Fruit fly (Drosophila melanogaster): ENCODE results near the gene Remo.
A peak's percentile ranks its signal among the peaks of the same experiment; 100 is the strongest.

DNA sequence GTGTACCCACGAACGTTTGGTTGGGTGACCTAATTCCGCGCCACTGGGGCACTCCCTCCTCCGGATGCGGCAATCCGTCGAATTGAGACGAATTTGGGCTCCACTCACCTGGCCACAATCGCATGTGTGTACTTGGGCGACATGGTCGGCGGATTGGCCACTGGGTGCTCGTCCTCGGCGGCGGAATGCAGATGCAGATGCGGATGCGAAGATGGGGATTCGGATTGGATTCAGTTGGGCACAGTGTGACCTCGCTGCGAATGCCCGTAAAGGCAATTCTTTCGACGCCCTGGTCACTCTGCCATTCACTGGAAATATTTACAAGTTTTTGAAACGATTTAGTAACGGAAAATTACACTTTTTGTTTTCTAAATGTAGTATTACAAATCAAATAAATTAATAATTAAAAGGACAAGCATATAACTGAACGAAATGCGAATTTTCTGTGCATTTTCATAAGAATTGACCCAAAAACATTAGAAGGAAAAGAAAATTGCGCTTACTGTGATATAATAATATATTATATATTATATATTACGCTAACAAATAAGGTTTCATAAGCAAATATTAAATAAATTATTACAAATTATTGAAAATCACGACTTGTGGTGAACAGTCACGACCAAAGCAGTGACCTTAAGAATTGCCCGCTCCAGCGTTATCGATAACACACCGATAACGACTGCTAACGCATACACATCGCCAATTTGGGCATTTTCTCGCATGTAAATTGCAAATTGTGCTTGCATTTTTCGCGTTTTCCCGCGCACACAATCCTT lies 8.7 kb downstream of the Remo start, which contains the start of gene CG1622:
- TF ChIP-seq Blimp-1 (GFP tag; optimal IDR thresholded peaks at IDR 0.05) (no peak), ss (GFP tag; optimal IDR thresholded peaks at IDR 0.05) (no peak), CG6276 (GFP tag; optimal IDR thresholded peaks at IDR 0.05) (no peak), CG9139 (GFP tag; optimal IDR thresholded peaks at IDR 0.05) (no peak), esn (GFP tag; optimal IDR thresholded peaks at IDR 0.05) (peak; percentile 24), Eip93F (GFP tag; optimal IDR thresholded peaks at IDR 0.05) (no peak), CG11762 (GFP tag; optimal IDR thresholded peaks at IDR 0.05; ENCODE audit: insufficient read depth) (no peak), CG31627 (GFP tag; optimal IDR thresholded peaks at IDR 0.05) (peak; percentile 5), spab (GFP tag; optimal IDR thresholded peaks at IDR 0.05) (no peak), CG8319 (GFP tag; optimal IDR thresholded peaks at IDR 0.05) (no peak), Hr38 (GFP tag; optimal IDR thresholded peaks at IDR 0.05) (no peak), CG10631 (GFP tag; optimal IDR thresholded peaks at IDR 0.05) (no peak), Sox102F (GFP tag; optimal IDR thresholded peaks at IDR 0.05) (no peak)
